Fruit fly (Drosophila melanogaster): Measurements from ENCODE around the gene CG3323.

DNA sequence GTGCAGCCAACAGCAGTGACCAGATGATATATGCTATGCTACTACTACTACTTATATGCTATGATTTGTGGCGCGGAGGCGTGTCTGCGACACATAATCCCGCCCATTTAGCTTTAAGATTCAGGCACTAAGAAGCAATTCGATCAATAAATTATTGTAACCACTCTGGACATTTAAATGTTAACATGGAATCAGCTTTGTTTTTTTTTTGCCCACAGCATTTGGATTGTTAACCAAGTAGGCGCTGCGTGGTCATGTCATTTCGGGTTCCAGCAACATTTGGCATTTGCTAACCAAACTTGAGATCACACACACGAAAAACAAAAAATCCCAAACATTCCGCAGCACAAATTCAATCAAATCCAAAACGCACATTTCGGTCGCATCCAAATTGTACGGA, 7.5 kb upstream of the CG3323 start, which contains the start of gene CG4198:
- TF ChIP-seq pan (optimal IDR thresholded peaks at IDR 0.05): no peak
- no peak for TF ChIP-seq CG8478 (optimal IDR thresholded peaks at IDR 0.05)

All from whole organism.